Fruit fly (Drosophila melanogaster) whole organism, embryonic: ENCODE results near the gene zye.

Source experiments
- B-H2 ChIP-seq: fragments of 200-800 bp; sonication (Bioruptor generic); optimal IDR thresholded peaks from 2 replicates; lab custom pipeline; 2018; ENCODE audit warnings: missing biosample characterization, mild to moderate bottlenecking, missing genetic modification characterization
- CG10366 ChIP-seq: fragments of 200-800 bp; sonication (Bioruptor generic); IDR thresholded peaks from 2 replicates; pipeline ENCODE4 v1.3.6; 2022; ENCODE audit warnings: missing biosample characterization, missing genetic modification characterization
- CG10979 ChIP-seq: fragments of 200-800 bp; sonication (Bioruptor generic); optimal IDR thresholded peaks from 2 replicates; lab custom pipeline; 2018; ENCODE audit warnings: missing biosample characterization, mild to moderate bottlenecking, missing genetic modification characterization, moderate library complexity
- CG11247 ChIP-seq: fragments of 200-800 bp; sonication (Bioruptor generic); IDR thresholded peaks from 2 replicates; pipeline ENCODE4 v1.3.6; 2022; ENCODE audit warnings: missing biosample characterization, missing genetic modification characterization
- CG12104 ChIP-seq: fragments of 200-800 bp; sonication (Bioruptor generic); optimal IDR thresholded peaks from 3 replicates; lab custom pipeline; 2016; ENCODE audit warnings: missing biosample characterization, missing genetic modification characterization
- CG12155 ChIP-seq: fragments of 200-800 bp; sonication (Bioruptor generic); optimal IDR thresholded peaks from 3 replicates; lab custom pipeline; 2016; ENCODE audit warnings: missing biosample characterization, missing genetic modification characterization
- CG15269 ChIP-seq: fragments of 200-800 bp; sonication (Bioruptor generic); optimal IDR thresholded peaks from 2 replicates; lab custom pipeline; 2018; ENCODE audit warnings: missing biosample characterization, mild to moderate bottlenecking, missing genetic modification characterization, moderate library complexity
- CG3065 ChIP-seq: fragments of 200-800 bp; sonication (Bioruptor generic); optimal IDR thresholded peaks from 2 replicates; lab custom pipeline; 2016; ENCODE audit warnings: missing biosample characterization, missing genetic modification characterization
- CG3847 ChIP-seq: fragments of 200-800 bp; sonication (Bioruptor generic); IDR thresholded peaks from 2 replicates; pipeline ENCODE4 v1.3.6; 2022; ENCODE audit warnings: missing biosample characterization, missing genetic modification characterization
- CG4424 ChIP-seq: fragments of 200-800 bp; sonication (Bioruptor generic); optimal IDR thresholded peaks from 3 replicates; lab custom pipeline; 2016; ENCODE audit warnings: missing biosample characterization, missing genetic modification characterization
- CG4707 ChIP-seq: fragments of 200-800 bp; sonication (Bioruptor generic); optimal IDR thresholded peaks from 2 replicates; lab custom pipeline; 2018; ENCODE audit warnings: missing biosample characterization, mild to moderate bottlenecking, missing genetic modification characterization, moderate library complexity
- CG5245 ChIP-seq: fragments of 200-800 bp; sonication (Bioruptor generic); optimal IDR thresholded peaks from 3 replicates; lab custom pipeline; 2016; ENCODE audit warnings: missing biosample characterization, missing genetic modification characterization
- CG6689 ChIP-seq: fragments of 200-800 bp; sonication (Bioruptor generic); IDR thresholded peaks from 2 replicates; pipeline ENCODE4 v1.3.6; 2022; ENCODE audit warnings: missing biosample characterization, missing genetic modification characterization
- CG7987 ChIP-seq: fragments of 200-800 bp; sonication (Bioruptor generic); optimal IDR thresholded peaks from 2 replicates; lab custom pipeline; 2018; ENCODE audit warnings: missing biosample characterization, mild to moderate bottlenecking, missing genetic modification characterization, moderate library complexity
- CG8765 ChIP-seq: fragments of 200-800 bp; sonication (Bioruptor generic); IDR thresholded peaks from 2 replicates; pipeline ENCODE4 v1.3.6; 2022; ENCODE audit warnings: missing biosample characterization, missing genetic modification characterization
- Deaf1 ChIP-seq: fragments of 200-800 bp; optimal IDR thresholded peaks from 3 replicates; lab custom pipeline; 2019; ENCODE audit warnings: missing biosample characterization, mild to moderate bottlenecking, missing genetic modification characterization, moderate library complexity
- Dip3 ChIP-seq: fragments of 200-800 bp; sonication (Bioruptor generic); optimal IDR thresholded peaks from 3 replicates; lab custom pipeline; 2016; ENCODE audit warnings: missing biosample characterization, missing genetic modification characterization
- Fer1 ChIP-seq: fragments of 200-800 bp; sonication (Bioruptor generic); optimal IDR thresholded peaks from 2 replicates; lab custom pipeline; 2017; ENCODE audit warnings: missing biosample characterization, mild to moderate bottlenecking, missing genetic modification characterization
- HLH54F ChIP-seq: fragments of 200-800 bp; sonication (Bioruptor generic); optimal IDR thresholded peaks from 3 replicates; lab custom pipeline; 2016; ENCODE audit warnings: missing biosample characterization, missing genetic modification characterization
- Hey ChIP-seq: fragments of 200-800 bp; sonication (Bioruptor generic); optimal IDR thresholded peaks from 3 replicates; lab custom pipeline; 2018; ENCODE audit warnings: missing biosample characterization, mild to moderate bottlenecking, missing genetic modification characterization
- Hr3 ChIP-seq: fragments of 200-800 bp; sonication (Bioruptor generic); optimal IDR thresholded peaks from 3 replicates; lab custom pipeline; 2016; ENCODE audit warnings: missing biosample characterization, missing genetic modification characterization
- Lhr ChIP-seq: fragments of 200-800 bp; sonication (Bioruptor generic); optimal IDR thresholded peaks from 3 replicates; lab custom pipeline; 2017; ENCODE audit warnings: mild to moderate bottlenecking, missing biosample characterization, missing genetic modification reagents, missing genetic modification characterization
- MESR4 ChIP-seq: fragments of 200-800 bp; sonication (Bioruptor generic); optimal IDR thresholded peaks from 2 replicates; lab custom pipeline; 2018; ENCODE audit warnings: missing biosample characterization, mild to moderate bottlenecking, missing genetic modification characterization, moderate library complexity
- Max ChIP-seq: fragments of 200-800 bp; sonication (Bioruptor generic); optimal IDR thresholded peaks from 2 replicates; lab custom pipeline; 2016; ENCODE audit warnings: missing biosample characterization, mild to moderate bottlenecking, missing genetic modification characterization
- Rx ChIP-seq: fragments of 200-800 bp; sonication (Bioruptor generic); IDR thresholded peaks from 2 replicates; pipeline ENCODE4 v1.3.6; 2022; ENCODE audit warnings: missing biosample characterization, missing genetic modification characterization
- Taf1 ChIP-seq: fragments of 200-800 bp; sonication (Bioruptor generic); IDR thresholded peaks from 2 replicates; pipeline ENCODE4 v1.3.6; 2022; ENCODE audit warnings: missing biosample characterization, missing genetic modification characterization
- Xbp1 ChIP-seq: fragments of 200-800 bp; sonication (Bioruptor generic); optimal IDR thresholded peaks from 3 replicates; lab custom pipeline; 2016; ENCODE audit warnings: missing biosample characterization, mild to moderate bottlenecking, missing genetic modification characterization
- al ChIP-seq: fragments of 200-800 bp; sonication (Bioruptor generic); IDR thresholded peaks from 2 replicates; pipeline ENCODE4 v1.3.6; 2022; ENCODE audit warnings: missing biosample characterization, missing genetic modification characterization
- amos ChIP-seq: fragments of 200-800 bp; sonication (Bioruptor generic); IDR thresholded peaks from 2 replicates; pipeline ENCODE4 v1.3.6; 2022; ENCODE audit warnings: missing biosample characterization, missing genetic modification characterization; ENCODE audit not compliant: partially characterized antibody
- ara ChIP-seq: fragments of 200-800 bp; sonication (Bioruptor generic); IDR thresholded peaks from 2 replicates; pipeline ENCODE4 v1.3.6; 2022; ENCODE audit warnings: missing biosample characterization, missing genetic modification characterization
- ato ChIP-seq: fragments of 200-800 bp; sonication (Bioruptor generic); IDR thresholded peaks from 2 replicates; pipeline ENCODE4 v1.3.6; 2022; ENCODE audit warnings: missing biosample characterization, missing genetic modification characterization; ENCODE audit not compliant: partially characterized antibody
- cas ChIP-seq: fragments of 200-800 bp; sonication (Bioruptor generic); IDR thresholded peaks from 2 replicates; pipeline ENCODE4 v1.3.6; 2022; ENCODE audit warnings: missing biosample characterization, missing genetic modification characterization
- chinmo ChIP-seq: fragments of 200-800 bp; sonication (Bioruptor generic); IDR thresholded peaks from 4 replicates; pipeline ENCODE4 v1.3.6; 2022; ENCODE audit warnings: missing biosample characterization, missing genetic modification characterization; ENCODE audit not compliant: partially characterized antibody
- dan ChIP-seq: fragments of 200-800 bp; sonication (Bioruptor generic); IDR thresholded peaks from 2 replicates; pipeline ENCODE4 v1.3.6; 2022; ENCODE audit warnings: missing biosample characterization, missing genetic modification characterization
- dmrt11E ChIP-seq: fragments of 200-800 bp; sonication (Bioruptor generic); optimal IDR thresholded peaks from 3 replicates; lab custom pipeline; 2018; ENCODE audit warnings: missing biosample characterization, mild to moderate bottlenecking, missing genetic modification characterization, moderate library complexity
- dysf ChIP-seq: fragments of 200-800 bp; sonication (Bioruptor generic); IDR thresholded peaks from 3 replicates; pipeline ENCODE4 v1.3.6; 2022; ENCODE audit warnings: missing biosample characterization, missing genetic modification characterization
- fd64A ChIP-seq: fragments of 200-800 bp; sonication (Bioruptor generic); optimal IDR thresholded peaks from 3 replicates; lab custom pipeline; 2018; ENCODE audit warnings: missing biosample characterization, mild to moderate bottlenecking, missing genetic modification characterization
- ham ChIP-seq: fragments of 200-800 bp; sonication (Bioruptor generic); IDR thresholded peaks from 2 replicates; pipeline ENCODE4 v1.3.6; 2022; ENCODE audit warnings: missing biosample characterization, missing genetic modification characterization
- nom ChIP-seq: fragments of 200-800 bp; sonication (Bioruptor generic); optimal IDR thresholded peaks from 2 replicates; lab custom pipeline; 2017; ENCODE audit warnings: missing biosample characterization, missing genetic modification characterization, mild to moderate bottlenecking, moderate library complexity, missing genetic modification reagents
- otp ChIP-seq: fragments of 200-800 bp; sonication (Bioruptor generic); IDR thresholded peaks from 3 replicates; pipeline ENCODE4, ENCODE4 v1.3.6; 2022; ENCODE audit warnings: missing biosample characterization, missing genetic modification characterization
- pan ChIP-seq, 4 experiments: fragments of >200 bp in 3 of 4; fragments of 200-800 bp in 1 of 4; sonication (Bioruptor generic) in 1 of 4; optimal IDR thresholded peaks in 3 of 4; IDR thresholded peaks in 1 of 4; 2 replicates each; pipeline versions ENCODE4 v1.3.6 to Lab custom; 2017 to 2022; ENCODE audit warnings: missing biosample characterization in 2 of 4, missing genetic modification characterization in 2 of 4, mixed read lengths in 1 of 4
- stwl ChIP-seq: fragments of 200-800 bp; sonication (Bioruptor generic); optimal IDR thresholded peaks from 3 replicates; lab custom pipeline; 2018; ENCODE audit warnings: missing biosample characterization, mild to moderate bottlenecking, missing genetic modification characterization, moderate library complexity
- sug ChIP-seq: fragments of 200-800 bp; optimal IDR thresholded peaks from 2 replicates; lab custom pipeline; 2019; ENCODE audit warnings: missing biosample characterization, mild to moderate bottlenecking, missing genetic modification characterization, moderate library complexity
- tna ChIP-seq: fragments of 200-800 bp; sonication (Bioruptor generic); IDR thresholded peaks from 2 replicates; pipeline ENCODE4 v1.3.6; 2022; ENCODE audit warnings: missing biosample characterization, missing genetic modification characterization; ENCODE audit not compliant: partially characterized antibody
- toy ChIP-seq: fragments of 200-800 bp; sonication (Bioruptor generic); IDR thresholded peaks from 2 replicates; pipeline ENCODE4 v1.3.6; 2022; ENCODE audit warnings: missing biosample characterization, missing genetic modification characterization
- twi ChIP-seq: fragments of 200-800 bp; optimal IDR thresholded peaks from 2 replicates; lab custom pipeline; 2019; ENCODE audit warnings: missing biosample characterization, mild to moderate bottlenecking, missing genetic modification characterization, moderate library complexity
- zen2 ChIP-seq: fragments of 200-800 bp; sonication (Bioruptor generic); IDR thresholded peaks from 3 replicates; pipeline ENCODE4 v1.3.6; 2022; ENCODE audit warnings: missing biosample characterization, missing genetic modification characterization; ENCODE audit not compliant: partially characterized antibody
- zfh1 ChIP-seq: fragments of 200-800 bp; sonication (Bioruptor generic); IDR thresholded peaks from 3 replicates; pipeline ENCODE4 v1.3.6; 2022; ENCODE audit warnings: missing biosample characterization, missing genetic modification characterization

zye gene

DNA sequence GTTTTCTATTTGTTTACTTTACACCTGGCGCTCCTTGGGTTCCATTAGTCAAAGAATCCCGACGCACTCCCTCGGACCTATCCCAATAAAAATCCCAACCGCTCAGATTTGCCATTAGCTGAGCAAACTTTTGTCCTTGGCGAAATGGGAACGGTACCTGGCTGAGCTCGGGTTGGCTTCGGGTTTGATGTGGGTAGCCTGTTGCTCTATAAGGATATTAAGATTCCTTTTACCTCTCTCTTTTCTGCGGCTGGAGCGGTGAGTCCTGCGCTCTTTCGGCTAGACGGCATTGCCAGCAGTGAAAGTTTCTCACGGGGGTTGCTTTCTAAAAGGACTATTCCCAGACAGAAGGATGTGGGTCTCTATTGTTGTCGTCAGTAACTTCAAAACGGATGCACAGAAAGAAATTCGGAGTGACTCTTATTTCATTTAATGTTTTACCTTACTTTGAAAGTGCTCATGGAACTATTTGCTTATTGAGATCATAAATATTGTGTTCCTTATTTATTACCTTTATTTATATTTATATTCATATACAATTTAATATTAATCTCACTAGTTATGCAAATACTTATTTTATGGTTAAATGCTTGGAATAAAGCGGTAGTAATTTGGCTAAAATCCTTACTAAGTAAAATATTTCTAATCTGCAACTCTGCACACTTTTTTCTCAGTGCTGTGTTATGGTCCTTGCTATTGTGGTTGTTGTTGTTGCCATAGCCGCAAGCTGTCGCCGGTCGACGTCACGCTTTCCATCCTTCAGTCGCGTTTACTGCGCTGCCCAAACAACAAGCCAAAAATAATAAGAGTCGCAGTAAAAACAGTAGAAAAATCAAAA lies 28.4 kb downstream of the zye start, which contains the start of gene CG5910 (continued):
- TF ChIP-seq dysf (GFP tag; lab: Robert Waterston, UW) (peak; percentile 89), pan (optimal IDR thresholded peaks at IDR 0.05; lab: Kevin White, UChicago) (no peak), pan (GFP tag; optimal IDR thresholded peaks at IDR 0.05 in 1 of 2, IDR thresholded peaks at IDR 0.05 in 1 of 2) (peak in 1 of 2 experiments; percentile 73), Fer1 (peak; percentile 95), CG10366 (GFP tag; lab: Robert Waterston, UW) (peak; percentile 66), Lhr (GFP tag; lab: Kevin White, UChicago) (peak; percentile 48), Deaf1 (tag; lab: Kevin White, UChicago) (peak; percentile 88), chinmo (GFP tag; lab: Robert Waterston, UW) (no peak), CG11247 (GFP tag; lab: Robert Waterston, UW) (peak; percentile 70), dmrt11E (tag; lab: Kevin White, UChicago) (peak; percentile 91), CG8765 (0 out of 2 replicates have a peak, but pooled peaks have one; percentile 39), CG6689 (GFP tag; lab: Robert Waterston, UW) (peak; percentile 88), MESR4 (GFP tag; lab: Kevin White, UChicago) (no peak), CG5245 (peak; percentile 62), CG7987 (GFP tag; lab: Kevin White, UChicago) (peak; percentile 56), CG3065 (peak; percentile 73), Hr3 (peak; percentile 86), ham (GFP tag; lab: Robert Waterston, UW) (0 out of 2 replicates have a peak, but pooled peaks have one; percentile 37), zfh1 (GFP tag; lab: Robert Waterston, UW) (peak; percentile 70), CG4707 (peak; percentile 34), dan (GFP tag; lab: Robert Waterston, UW) (no peak), Max (GFP tag; lab: Kevin White, UChicago) (peak; percentile 77), fd64A (GFP tag; lab: Kevin White, UChicago) (no peak), CG3847 (peak; percentile 80), Dip3 (GFP tag; lab: Kevin White, UChicago) (no peak), Xbp1 (GFP tag; lab: Kevin White, UChicago) (peak; percentile 83), sug (tag; lab: Kevin White, UChicago) (peak; percentile 84), Rx (GFP tag; lab: Robert Waterston, UW) (0 out of 2 replicates have a peak, but pooled peaks have one; percentile 31), tna (GFP tag; lab: Robert Waterston, UW) (no peak), CG12104 (GFP tag; lab: Kevin White, UChicago) (peak; percentile 84), Hey (tag; lab: Kevin White, UChicago) (no peak), amos (GFP tag; lab: Robert Waterston, UW) (no peak), ara (GFP tag; lab: Robert Waterston, UW) (0 out of 2 replicates have a peak, but pooled peaks have one; percentile 33), CG4424 (GFP tag; lab: Kevin White, UChicago) (peak; percentile 88), stwl (tag; lab: Kevin White, UChicago) (no peak), Taf1 (GFP tag; lab: Robert Waterston, UW) (peak; percentile 67), ato (GFP tag; lab: Robert Waterston, UW) (no peak), toy (GFP tag; lab: Robert Waterston, UW) (peak; percentile 36; the same call in 1 of the 2 replicates), al (GFP tag; lab: Robert Waterston, UW) (peak; percentile 74), CG10979 (tag; lab: Kevin White, UChicago) (peak; percentile 95), nom (GFP tag; lab: Kevin White, UChicago) (peak; percentile 40), zen2 (no peak), twi (peak; percentile 80), cas (GFP tag; lab: Robert Waterston, UW) (no peak), CG15269 (tag; lab: Kevin White, UChicago) (peak; percentile 90), CG12155 (GFP tag; lab: Kevin White, UChicago) (peak; percentile 79), B-H2 (peak; percentile 78), otp (GFP tag; lab: Robert Waterston, UW) (no peak), HLH54F (peak; percentile 21)
